Fruit fly (Drosophila melanogaster) whole organism, embryonic: ENCODE data around the gene Peritrophin-15a.

Source experiments
- Awh ChIP-seq: fragments of 200-800 bp; sonication (Bioruptor generic); IDR thresholded peaks from 2 replicates; pipeline ENCODE4, ENCODE4 v1.3.6; 2022; ENCODE audit warnings: missing biosample characterization, missing genetic modification characterization
- BEAF-32 ChIP-seq: fragments of 200-800 bp; sonication (Bioruptor generic); optimal IDR thresholded peaks from 3 replicates; lab custom pipeline; 2017; ENCODE audit warnings: missing biosample characterization, missing genetic modification characterization, mild to moderate bottlenecking, moderate library complexity, missing genetic modification reagents
- CG10267 ChIP-seq: fragments of 200-800 bp; sonication (Bioruptor generic); optimal IDR thresholded peaks from 2 replicates; lab custom pipeline; 2018; ENCODE audit warnings: missing biosample characterization, mild to moderate bottlenecking, missing genetic modification characterization, moderate library complexity
- CG10979 ChIP-seq: fragments of 200-800 bp; sonication (Bioruptor generic); optimal IDR thresholded peaks from 2 replicates; lab custom pipeline; 2018; ENCODE audit warnings: missing biosample characterization, mild to moderate bottlenecking, missing genetic modification characterization, moderate library complexity
- CG11456 ChIP-seq: fragments of 200-800 bp; sonication (Bioruptor generic); IDR thresholded peaks from 3 replicates; pipeline ENCODE4 v1.3.6; 2022; ENCODE audit warnings: missing biosample characterization, missing genetic modification characterization
- CG11560 ChIP-seq: fragments of 200-800 bp; sonication (Bioruptor generic); IDR thresholded peaks from 3 replicates; pipeline ENCODE4 v1.3.6; 2022; ENCODE audit warnings: missing biosample characterization, missing genetic modification characterization
- CG11696 ChIP-seq: fragments of 200-800 bp; sonication (Bioruptor generic); IDR thresholded peaks from 2 replicates; pipeline ENCODE4 v1.3.6; 2022; ENCODE audit warnings: missing biosample characterization, missing genetic modification characterization
- CG13287 ChIP-seq: fragments of 200-800 bp; sonication (Bioruptor generic); IDR thresholded peaks from 2 replicates; pipeline ENCODE4 v1.3.6; 2022; ENCODE audit warnings: missing biosample characterization, missing genetic modification characterization; ENCODE audit not compliant: partially characterized antibody
- CG13296 ChIP-seq: fragments of 200-800 bp; sonication (Bioruptor generic); optimal IDR thresholded peaks from 3 replicates; lab custom pipeline; 2018; ENCODE audit warnings: missing biosample characterization, mild to moderate bottlenecking, missing genetic modification characterization
- CG13894 ChIP-seq: fragments of 200-800 bp; sonication (Bioruptor generic); optimal IDR thresholded peaks from 3 replicates; lab custom pipeline; 2018; ENCODE audit warnings: missing biosample characterization, mild to moderate bottlenecking, missing genetic modification characterization, moderate library complexity
- CG14965 ChIP-seq: fragments of 200-800 bp; sonication (Bioruptor generic); optimal IDR thresholded peaks from 2 replicates; lab custom pipeline; 2016; ENCODE audit warnings: missing biosample characterization, missing genetic modification characterization, borderline replicate concordance
- CG15269 ChIP-seq: fragments of 200-800 bp; sonication (Bioruptor generic); optimal IDR thresholded peaks from 2 replicates; lab custom pipeline; 2018; ENCODE audit warnings: missing biosample characterization, mild to moderate bottlenecking, missing genetic modification characterization, moderate library complexity
- CG15479 ChIP-seq: fragments of 200-800 bp; sonication (Bioruptor generic); optimal IDR thresholded peaks from 3 replicates; lab custom pipeline; 2019; ENCODE audit warnings: missing biosample characterization, mild to moderate bottlenecking, missing genetic modification characterization, moderate library complexity
- CG2875 ChIP-seq: fragments of 200-800 bp; sonication (Bioruptor generic); optimal IDR thresholded peaks from 2 replicates; lab custom pipeline; 2017; ENCODE audit warnings: missing biosample characterization, mild to moderate bottlenecking, missing genetic modification characterization, missing genetic modification reagents
- CG2889 ChIP-seq: fragments of 200-800 bp; sonication (Bioruptor generic); IDR thresholded peaks from 3 replicates; pipeline ENCODE4 v1.3.6; 2022; ENCODE audit warnings: missing biosample characterization, missing genetic modification characterization
- CG34224 ChIP-seq: fragments of 200-800 bp; sonication (Bioruptor generic); IDR thresholded peaks from 3 replicates; pipeline ENCODE4 v1.3.6; 2022; ENCODE audit warnings: missing biosample characterization, missing genetic modification characterization; ENCODE audit not compliant: partially characterized antibody
- CG34422 ChIP-seq: fragments of 200-800 bp; sonication (Bioruptor generic); IDR thresholded peaks from 3 replicates; pipeline ENCODE4 v1.3.6; 2022; ENCODE audit warnings: missing biosample characterization, missing genetic modification characterization
- CG42726 ChIP-seq: fragments of 200-800 bp; sonication (Bioruptor generic); IDR thresholded peaks from 2 replicates; pipeline ENCODE4 v1.3.6; 2022; ENCODE audit warnings: missing biosample characterization, missing genetic modification characterization; ENCODE audit not compliant: partially characterized antibody
- CG6654 ChIP-seq: fragments of 200-800 bp; sonication (Bioruptor generic); optimal IDR thresholded peaks from 2 replicates; lab custom pipeline; 2017; ENCODE audit warnings: missing biosample characterization, mild to moderate bottlenecking, missing genetic modification characterization
- CG8089 ChIP-seq: fragments of 200-800 bp; sonication (Bioruptor generic); optimal IDR thresholded peaks from 3 replicates; lab custom pipeline; 2016; ENCODE audit warnings: missing biosample characterization, missing genetic modification characterization
- CG8924 ChIP-seq: fragments of 200-800 bp; optimal IDR thresholded peaks from 3 replicates; lab custom pipeline; 2019; ENCODE audit warnings: missing biosample characterization, mild to moderate bottlenecking, missing genetic modification characterization, moderate library complexity
- CG9932 ChIP-seq: fragments of 200-800 bp; sonication (Bioruptor generic); IDR thresholded peaks from 2 replicates; pipeline ENCODE4 v1.3.6; 2022; ENCODE audit warnings: missing biosample characterization, missing genetic modification characterization
- Camta ChIP-seq: fragments of 200-800 bp; sonication (Bioruptor generic); optimal IDR thresholded peaks from 2 replicates; lab custom pipeline; 2016; ENCODE audit warnings: missing biosample characterization, missing genetic modification characterization
- Dad ChIP-seq: fragments of 200-800 bp; sonication (Bioruptor generic); optimal IDR thresholded peaks from 3 replicates; lab custom pipeline; 2016; ENCODE audit warnings: missing biosample characterization, missing genetic modification characterization
- Fer1 ChIP-seq: fragments of 200-800 bp; sonication (Bioruptor generic); optimal IDR thresholded peaks from 2 replicates; lab custom pipeline; 2017; ENCODE audit warnings: missing biosample characterization, mild to moderate bottlenecking, missing genetic modification characterization
- H2.0 ChIP-seq: fragments of 200-800 bp; sonication (Bioruptor generic); IDR thresholded peaks from 2 replicates; pipeline ENCODE4 v1.3.6; 2022; ENCODE audit warnings: missing biosample characterization, missing genetic modification characterization
- Hmx ChIP-seq: fragments of 200-800 bp; sonication (Bioruptor generic); optimal IDR thresholded peaks from 2 replicates; lab custom pipeline; 2016; ENCODE audit warnings: missing biosample characterization, missing genetic modification characterization
- Hsf ChIP-seq: fragments of 200-800 bp; sonication (Bioruptor generic); optimal IDR thresholded peaks from 3 replicates; lab custom pipeline; 2016; ENCODE audit warnings: missing biosample characterization, missing genetic modification characterization
- Mrtf ChIP-seq: fragments of 200-800 bp; sonication (Bioruptor generic); IDR thresholded peaks from 3 replicates; pipeline ENCODE4 v1.3.6; 2022; ENCODE audit warnings: missing biosample characterization, missing genetic modification characterization
- Oli ChIP-seq: fragments of 200-800 bp; sonication (Bioruptor generic); optimal IDR thresholded peaks from 2 replicates; lab custom pipeline; 2018; ENCODE audit warnings: missing biosample characterization, mild to moderate bottlenecking, missing genetic modification characterization, moderate library complexity
- Rfx ChIP-seq: fragments of 200-800 bp; sonication (Bioruptor generic); IDR thresholded peaks from 2 replicates; pipeline ENCODE4 v1.3.6; 2022; ENCODE audit warnings: missing biosample characterization, missing genetic modification characterization
- Sox100B ChIP-seq: fragments of 200-800 bp; sonication (Bioruptor generic); optimal IDR thresholded peaks from 3 replicates; lab custom pipeline; 2018; ENCODE audit warnings: missing biosample characterization, mild to moderate bottlenecking, missing genetic modification characterization
- Taf1 ChIP-seq: fragments of 200-800 bp; sonication (Bioruptor generic); IDR thresholded peaks from 2 replicates; pipeline ENCODE4 v1.3.6; 2022; ENCODE audit warnings: missing biosample characterization, missing genetic modification characterization
- ase ChIP-seq: fragments of 200-800 bp; sonication (Bioruptor generic); IDR thresholded peaks from 3 replicates; pipeline ENCODE4 v1.3.6; 2022; ENCODE audit warnings: missing biosample characterization, missing genetic modification characterization
- crol ChIP-seq: fragments of 200-800 bp; sonication (Bioruptor generic); IDR thresholded peaks from 2 replicates; pipeline ENCODE4 v1.3.6; 2022; ENCODE audit warnings: missing biosample characterization, missing genetic modification characterization
- danr ChIP-seq: fragments of 200-800 bp; sonication (Bioruptor generic); IDR thresholded peaks from 2 replicates; pipeline ENCODE4 v1.3.6; 2022; ENCODE audit warnings: missing biosample characterization, missing genetic modification characterization
- dmrt99B ChIP-seq: fragments of 200-800 bp; sonication (Bioruptor generic); optimal IDR thresholded peaks from 2 replicates; lab custom pipeline; 2018; ENCODE audit warnings: missing biosample characterization, mild to moderate bottlenecking, missing genetic modification characterization, moderate library complexity
- dpn ChIP-seq, 2 experiments: fragments of 200-800 bp; sonication (Bioruptor generic); optimal IDR thresholded peaks; 3 replicates each; lab custom pipeline; 2016; ENCODE audit warnings: missing biosample characterization in 2 of 2, missing genetic modification characterization in 2 of 2
- eve ChIP-seq, 2 experiments: fragments of >200 bp; optimal IDR thresholded peaks; 2 replicates each; lab custom pipeline; 2017; ENCODE audit warnings: missing biosample characterization in 2 of 2, missing genetic modification characterization in 2 of 2
- nau ChIP-seq: fragments of 200-800 bp; sonication (Bioruptor generic); optimal IDR thresholded peaks from 3 replicates; lab custom pipeline; 2017; ENCODE audit warnings: missing biosample characterization, mild to moderate bottlenecking, missing genetic modification characterization, missing genetic modification reagents
- nom ChIP-seq: fragments of 200-800 bp; sonication (Bioruptor generic); optimal IDR thresholded peaks from 2 replicates; lab custom pipeline; 2017; ENCODE audit warnings: missing biosample characterization, missing genetic modification characterization, mild to moderate bottlenecking, moderate library complexity, missing genetic modification reagents
- p53 ChIP-seq: fragments of 200-800 bp; sonication (Bioruptor generic); optimal IDR thresholded peaks from 2 replicates; lab custom pipeline; 2016; ENCODE audit warnings: missing biosample characterization, missing genetic modification characterization
- pzg ChIP-seq: fragments of 200-800 bp; sonication (Bioruptor generic); optimal IDR thresholded peaks from 3 replicates; lab custom pipeline; 2018; ENCODE audit warnings: missing biosample characterization, mild to moderate bottlenecking, missing genetic modification characterization, moderate library complexity
- salm ChIP-seq: fragments of 200-800 bp; sonication (Bioruptor generic); optimal IDR thresholded peaks from 2 replicates; lab custom pipeline; 2018; ENCODE audit warnings: missing biosample characterization, mild to moderate bottlenecking, missing genetic modification characterization
- sd ChIP-seq: fragments of 200-800 bp; sonication (Bioruptor generic); optimal IDR thresholded peaks from 3 replicates; lab custom pipeline; 2018; ENCODE audit warnings: missing biosample characterization, mild to moderate bottlenecking, missing genetic modification characterization, moderate library complexity
- so ChIP-seq: fragments of 200-800 bp; sonication (Bioruptor generic); IDR thresholded peaks from 3 replicates; pipeline ENCODE4 v1.3.6; 2022; ENCODE audit warnings: missing biosample characterization, missing genetic modification characterization
- sqz ChIP-seq: fragments of 200-800 bp; sonication (Bioruptor generic); optimal IDR thresholded peaks from 3 replicates; lab custom pipeline; 2018; ENCODE audit warnings: missing biosample characterization, mild to moderate bottlenecking, missing genetic modification characterization
- stwl ChIP-seq: fragments of 200-800 bp; sonication (Bioruptor generic); optimal IDR thresholded peaks from 3 replicates; lab custom pipeline; 2018; ENCODE audit warnings: missing biosample characterization, mild to moderate bottlenecking, missing genetic modification characterization, moderate library complexity
- ttk ChIP-seq: fragments of 200-800 bp; sonication (Bioruptor generic); IDR thresholded peaks from 2 replicates; pipeline ENCODE4 v2.1.2; 2022; ENCODE audit warnings: missing biosample characterization, missing genetic modification characterization
- vnd ChIP-seq: fragments of 200-800 bp; sonication (Bioruptor generic); IDR thresholded peaks from 3 replicates; pipeline ENCODE4 v1.3.6; 2022; ENCODE audit warnings: missing biosample characterization, missing genetic modification characterization; ENCODE audit not compliant: partially characterized antibody

The Peritrophin-15a gene

dm6 chr2L:8382646-8383045 lies 13.2 kb downstream of the Peritrophin-15a start, which contains the start of the genes CG13392 and Rcd4 (continued):
- TF ChIP-seq CG2889 (no peak), H2.0 (peak; percentile 57), CG2875 (GFP tag; lab: Kevin White, UChicago) (peak; percentile 10), Camta (GFP tag; lab: Kevin White, UChicago) (peak; percentile 59), CG15269 (tag; lab: Kevin White, UChicago) (peak; percentile 43), Awh (no peak), CG34422 (peak; percentile 91), dpn (GFP tag; optimal IDR thresholded peaks at IDR 0.05; lab: Kevin White, UChicago) (peak; percentile 70 to 82), CG6654 (peak; percentile 1), Fer1 (GFP tag; lab: Kevin White, UChicago) (peak; percentile 75), CG15479 (GFP tag; lab: Kevin White, UChicago) (no peak), Sox100B (GFP tag; lab: Kevin White, UChicago) (no peak), CG14965 (GFP tag; lab: Kevin White, UChicago) (no peak), CG42726 (GFP tag; lab: Robert Waterston, UW) (no peak), CG8089 (GFP tag; lab: Kevin White, UChicago) (peak; percentile 11), CG11696 (GFP tag; lab: Robert Waterston, UW) (no peak), dmrt99B (tag; lab: Kevin White, UChicago) (peak; percentile 21), CG11456 (GFP tag; lab: Robert Waterston, UW) (peak; percentile 78), so (GFP tag; lab: Robert Waterston, UW) (no peak), crol (GFP tag; lab: Robert Waterston, UW) (no peak), Hsf (peak; percentile 65), eve (GFP tag; optimal IDR thresholded peaks at IDR 0.05; lab: Kevin White, UChicago) (no peak), Oli (tag; lab: Kevin White, UChicago) (no peak), CG13894 (tag; lab: Kevin White, UChicago) (peak; percentile 80), sqz (GFP tag; lab: Kevin White, UChicago) (no peak), CG8924 (peak; percentile 20), nom (GFP tag; lab: Kevin White, UChicago) (peak; percentile 52), CG10979 (tag; lab: Kevin White, UChicago) (peak; percentile 39), danr (no peak), Dad (GFP tag; lab: Kevin White, UChicago) (peak; percentile 76), CG11560 (tag; lab: Robert Waterston, UW) (no peak), CG10267 (tag; lab: Kevin White, UChicago) (peak; percentile 97), sd (tag; lab: Kevin White, UChicago) (peak; percentile 77), CG13296 (GFP tag; lab: Kevin White, UChicago) (peak; percentile 41), vnd (0 out of 3 replicates have a peak, but pooled peaks have one; percentile 16), pzg (peak; percentile 87), salm (tag; lab: Kevin White, UChicago) (no peak), Rfx (GFP tag; lab: Robert Waterston, UW) (peak; percentile 88), p53 (GFP tag; lab: Kevin White, UChicago) (peak; percentile 26), Hmx (no peak), ttk (GFP tag; lab: Robert Waterston, UW) (no peak), CG13287 (peak; percentile 80), ase (no peak), BEAF-32 (GFP tag; lab: Kevin White, UChicago) (peak; percentile 63), stwl (tag; lab: Kevin White, UChicago) (peak; percentile 100), Mrtf (GFP tag; lab: Robert Waterston, UW) (0 out of 3 replicates have a peak, but pooled peaks have one; percentile 34), nau (peak; percentile 32), CG9932 (peak; percentile 90), CG34224 (peak; percentile 81), Taf1 (peak; percentile 58)
